Worm (Caenorhabditis elegans) whole organism, early embryonic: Measurements from ENCODE around the gene somi-1.
A peak's percentile ranks its signal among the peaks of the same experiment; 100 is the strongest.

Experiments
- B0310.2 ChIP-seq: sonication (generic microtip); optimal IDR thresholded peaks from 2 replicates; lab custom pipeline; 2016; ENCODE audit warnings: mild to moderate bottlenecking, missing genetic modification characterization, missing compliant biosample characterization
- F13C5.2 ChIP-seq: sonication (generic microtip); optimal IDR thresholded peaks from 2 replicates; lab custom pipeline; 2017; ENCODE audit warnings: mild to moderate bottlenecking, missing genetic modification characterization, inconsistent platforms, missing compliant biosample characterization
- aly-1 ChIP-seq: sonication (generic microtip); optimal IDR thresholded peaks from 2 replicates; lab custom pipeline; 2016; ENCODE audit warnings: missing genetic modification characterization, missing compliant biosample characterization
- ama-1 ChIP-seq: fragments of 150-350 bp; optimal IDR thresholded peaks from 2 replicates; lab custom pipeline; 2014
- ceh-13 ChIP-seq: fragments of 200-800 bp; sonication (Bioruptor generic); optimal IDR thresholded peaks from 2 replicates; lab custom pipeline; 2018; ENCODE audit warnings: mild to moderate bottlenecking, missing genetic modification characterization, missing compliant biosample characterization
- ceh-36 ChIP-seq: sonication (generic microtip); optimal IDR thresholded peaks from 2 replicates; lab custom pipeline; 2016; ENCODE audit warnings: missing genetic modification characterization, inconsistent platforms, missing compliant biosample characterization
- ets-7 ChIP-seq: sonication (generic microtip); optimal IDR thresholded peaks from 2 replicates; lab custom pipeline; 2016; ENCODE audit warnings: missing genotype, missing genetic modification characterization, missing compliant biosample characterization
- flt-1 ChIP-seq: fragments of 200-800 bp; sonication (Bioruptor generic); IDR thresholded peaks from 2 replicates; pipeline ENCODE4 v1.3.6; 2022; ENCODE audit warnings: missing genetic modification characterization, missing compliant biosample characterization
- hmbx-1 ChIP-seq: sonication (generic microtip); optimal IDR thresholded peaks from 2 replicates; lab custom pipeline; 2016; ENCODE audit warnings: mild to moderate bottlenecking, missing genetic modification characterization, missing compliant biosample characterization
- hmg-4 ChIP-seq: fragments of 200-800 bp; sonication (Bioruptor generic); optimal IDR thresholded peaks from 2 replicates; lab custom pipeline; 2018; ENCODE audit warnings: mild to moderate bottlenecking, missing genetic modification characterization, missing compliant biosample characterization
- hnd-1 ChIP-seq: sonication (generic microtip); optimal IDR thresholded peaks from 2 replicates; lab custom pipeline; 2016; ENCODE audit warnings: missing genetic modification characterization, missing compliant biosample characterization
- pes-1 ChIP-seq: fragments of 200-800 bp; sonication (Bioruptor generic); IDR thresholded peaks from 2 replicates; pipeline ENCODE4 v1.3.6; 2022; ENCODE audit warnings: missing genetic modification reagents, missing genetic modification characterization, missing compliant biosample characterization
- scrt-1 ChIP-seq: fragments of 200-800 bp; sonication (Bioruptor generic); IDR thresholded peaks from 2 replicates; pipeline ENCODE4 v1.3.6; 2022; ENCODE audit warnings: missing genetic modification characterization, missing compliant biosample characterization
- sea-1 ChIP-seq: fragments of 200-800 bp; sonication (Bioruptor generic); conservative IDR thresholded peaks from 2 replicates; pipeline ENCODE4 v1.3.6; 2022; ENCODE audit warnings: missing genetic modification characterization, missing compliant biosample characterization
- tbx-11 ChIP-seq: fragments of 200-800 bp; sonication (Bioruptor generic); IDR thresholded peaks from 2 replicates; pipeline ENCODE4 v1.3.6; 2022; ENCODE audit warnings: missing genetic modification characterization, missing compliant biosample characterization
- tbx-37 ChIP-seq: fragments of 200-800 bp; sonication (Bioruptor generic); conservative IDR thresholded peaks from 2 replicates; pipeline ENCODE4 v1.3.6; 2022; ENCODE audit warnings: missing genetic modification reagents, missing genetic modification characterization, missing compliant biosample characterization
- tra-4 ChIP-seq: sonication (generic microtip); optimal IDR thresholded peaks from 2 replicates; lab custom pipeline; 2017; ENCODE audit warnings: missing genetic modification characterization, missing compliant biosample characterization

The somi-1 gene

DNA sequence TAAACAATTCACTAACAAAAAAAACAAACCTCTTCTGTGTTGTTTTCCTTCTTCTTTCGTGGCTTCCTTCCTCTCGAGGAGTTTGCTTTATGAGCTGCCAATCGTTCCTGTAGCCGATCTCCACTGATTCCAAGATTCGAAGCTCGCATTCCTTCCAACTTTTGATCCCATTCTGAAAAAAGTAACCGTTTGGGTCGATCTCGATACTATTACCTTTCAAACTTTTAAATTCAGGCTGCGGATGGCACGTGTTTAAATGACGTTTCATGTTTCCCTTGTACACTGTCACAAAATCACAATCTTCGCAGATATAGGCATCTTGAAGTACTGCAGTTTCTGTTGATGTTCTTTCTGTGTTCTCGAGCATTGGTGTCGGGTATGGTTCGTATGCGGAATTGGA lies 3.7 kb downstream of the somi-1 start:
- no peak for TF ChIP-seq tbx-11 (GFP tag; lab: Robert Waterston, UW)
- TF ChIP-seq tbx-37 (GFP tag; lab: Robert Waterston, UW) = no peak
- TF ChIP-seq B0310.2 (tag; lab: Kevin White, UChicago) = no peak
- no peak for TF ChIP-seq F13C5.2 (tag; lab: Kevin White, UChicago)
- TF ChIP-seq pes-1 (GFP tag; lab: Robert Waterston, UW) = no peak
- no peak for TF ChIP-seq hmbx-1 (tag; lab: Kevin White, UChicago)
- no peak for TF ChIP-seq flt-1 (GFP tag; lab: Robert Waterston, UW)
- TF ChIP-seq ama-1 (lab: Kevin White, UChicago) = no peak
- no peak for TF ChIP-seq ceh-36 (tag; lab: Kevin White, UChicago)
- TF ChIP-seq scrt-1 (GFP tag; lab: Robert Waterston, UW) = no peak
- no peak for TF ChIP-seq hnd-1
- no peak for TF ChIP-seq ets-7 (tag; lab: Kevin White, UChicago)
- no peak for TF ChIP-seq sea-1
- no peak for TF ChIP-seq aly-1 (tag; lab: Kevin White, UChicago)
- TF ChIP-seq ceh-13 (GFP tag; lab: Kevin White, UChicago) = no peak
- TF ChIP-seq tra-4 (tag; lab: Kevin White, UChicago) = no peak
- no peak for TF ChIP-seq hmg-4 (GFP tag; lab: Kevin White, UChicago)

DNA sequence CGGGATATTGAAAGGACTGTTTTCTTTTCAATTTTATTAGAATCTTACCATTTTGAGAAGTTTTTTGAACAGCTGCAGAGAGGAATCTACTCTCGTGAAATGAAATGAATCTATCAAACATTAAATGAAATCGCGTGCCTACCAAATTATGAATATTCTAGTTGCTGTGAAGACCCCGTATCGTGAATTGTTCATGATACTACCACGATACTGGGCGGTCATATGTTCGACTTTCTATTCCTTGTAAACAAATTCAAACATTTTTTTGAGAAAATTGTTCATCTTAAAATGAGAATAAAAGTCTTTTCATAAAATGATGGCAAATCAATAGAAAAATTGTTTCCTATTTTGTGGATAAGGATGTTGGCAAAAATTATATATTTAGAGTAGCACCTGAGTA lies 5.4 kb downstream of the somi-1 start, which contains the start of gene gcy-34:
Gene gcy-34, minus strand, starts transcription at position 101 of the 400 bp plus-strand sequence.
- TF ChIP-seq aly-1 (tag; lab: Kevin White, UChicago) (no peak), B0310.2 (tag; lab: Kevin White, UChicago) (no peak), ama-1 (lab: Kevin White, UChicago) (no peak), F13C5.2 (tag; lab: Kevin White, UChicago) (no peak), tbx-37 (GFP tag; lab: Robert Waterston, UW) (no peak), hnd-1 (no peak), hmg-4 (GFP tag; lab: Kevin White, UChicago) (no peak), tbx-11 (GFP tag; lab: Robert Waterston, UW) (no peak)

DNA sequence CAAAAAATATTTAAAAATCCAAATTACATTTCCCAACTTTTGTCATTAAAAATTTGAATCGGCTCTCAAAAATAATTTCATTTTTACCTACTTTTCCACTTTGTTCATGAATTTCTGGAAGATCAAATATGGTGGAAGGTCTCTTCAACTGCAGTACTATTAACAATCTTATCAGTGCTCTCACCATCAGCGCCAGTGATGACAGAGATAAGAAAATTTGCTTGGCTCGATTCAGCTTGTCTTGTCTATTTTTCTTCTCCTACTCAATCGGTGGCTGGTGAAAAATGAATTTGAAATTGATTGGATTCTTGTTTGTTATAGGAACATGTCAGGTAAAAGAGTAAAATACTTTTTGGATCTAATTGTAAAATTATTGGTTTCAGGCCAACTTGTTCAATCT lies 10.2 kb downstream of the somi-1 start, which contains the start of gene cpz-2:
Gene cpz-2, plus strand, starts transcription at position 210 of the 400 bp plus-strand sequence.
- TF ChIP-seq scrt-1 (GFP tag; lab: Robert Waterston, UW) (no peak), ceh-13 (GFP tag; lab: Kevin White, UChicago) (no peak), hmg-4 (GFP tag; lab: Kevin White, UChicago) (no peak), pes-1 (GFP tag; lab: Robert Waterston, UW) (no peak), sea-1 (no peak), ceh-36 (tag; lab: Kevin White, UChicago) (no peak), tbx-37 (GFP tag; lab: Robert Waterston, UW) (no peak), F13C5.2 (tag; lab: Kevin White, UChicago) (no peak), ets-7 (tag; lab: Kevin White, UChicago) (no peak), tra-4 (tag; lab: Kevin White, UChicago) (no peak), flt-1 (GFP tag; lab: Robert Waterston, UW) (no peak), ama-1 (lab: Kevin White, UChicago) (no peak), B0310.2 (tag; lab: Kevin White, UChicago) (no peak), tbx-11 (GFP tag; lab: Robert Waterston, UW) (no peak)

DNA sequence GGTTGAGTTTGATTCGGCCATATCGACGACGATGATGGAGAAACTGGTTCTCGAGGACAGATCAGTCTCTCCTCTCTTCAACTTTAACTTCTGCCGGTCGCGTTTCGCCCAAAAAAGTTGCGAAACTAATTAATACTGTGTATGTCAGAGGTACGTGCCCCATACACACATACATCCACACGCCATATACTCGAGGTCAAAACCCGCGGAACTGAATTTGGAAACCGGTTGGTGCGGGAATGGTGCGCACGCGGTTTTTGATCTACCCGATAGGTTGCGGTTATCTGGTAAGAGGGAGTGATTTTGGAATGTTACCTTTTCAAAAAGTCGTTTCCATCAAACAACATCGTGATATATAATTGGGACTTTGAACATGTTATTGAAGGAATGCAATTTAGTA lies 11.0 kb downstream of the somi-1 start, which contains the start of gene ifbp-1:
Gene ifbp-1, minus strand, starts transcription at position 85 of the 400 bp plus-strand sequence.
- TF ChIP-seq flt-1 (GFP tag; lab: Robert Waterston, UW) = no peak
- no peak for TF ChIP-seq ceh-13 (GFP tag; lab: Kevin White, UChicago)
- TF ChIP-seq ceh-36 (tag; lab: Kevin White, UChicago) = no peak
- TF ChIP-seq tra-4 (tag; lab: Kevin White, UChicago) = no peak
- TF ChIP-seq F13C5.2 (tag; lab: Kevin White, UChicago) = no peak

DNA sequence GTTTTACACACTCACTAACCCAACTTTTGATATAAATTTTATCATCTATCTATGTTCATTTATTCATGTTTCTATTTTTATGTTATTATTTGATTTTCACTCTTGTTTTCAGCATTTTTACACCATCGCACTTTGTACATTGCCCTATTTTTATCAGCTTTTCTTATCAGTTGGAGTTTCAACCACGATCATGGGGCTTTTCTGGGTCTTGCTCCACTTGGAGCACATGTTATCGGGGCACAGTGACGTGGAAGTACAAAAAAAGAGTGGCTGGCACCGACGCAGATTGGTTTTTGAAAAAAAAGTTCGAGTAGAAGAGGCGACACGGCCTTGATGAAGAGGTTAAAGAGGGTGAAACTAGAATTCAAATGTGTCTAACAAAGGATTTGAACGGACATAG lies 14.1 kb downstream of the somi-1 start:
- TF ChIP-seq aly-1 (tag; lab: Kevin White, UChicago) (no peak), sea-1 (no peak), flt-1 (GFP tag; lab: Robert Waterston, UW) (no peak), hmg-4 (GFP tag; lab: Kevin White, UChicago) (no peak), ets-7 (tag; lab: Kevin White, UChicago) (no peak), B0310.2 (tag; lab: Kevin White, UChicago) (no peak), hmbx-1 (tag; lab: Kevin White, UChicago) (no peak), tra-4 (tag; lab: Kevin White, UChicago) (no peak), ceh-36 (tag; lab: Kevin White, UChicago) (no peak), tbx-37 (GFP tag; lab: Robert Waterston, UW) (no peak), ama-1 (lab: Kevin White, UChicago) (no peak), tbx-11 (GFP tag; lab: Robert Waterston, UW) (no peak), ceh-13 (GFP tag; lab: Kevin White, UChicago) (no peak), hnd-1 (no peak)

DNA sequence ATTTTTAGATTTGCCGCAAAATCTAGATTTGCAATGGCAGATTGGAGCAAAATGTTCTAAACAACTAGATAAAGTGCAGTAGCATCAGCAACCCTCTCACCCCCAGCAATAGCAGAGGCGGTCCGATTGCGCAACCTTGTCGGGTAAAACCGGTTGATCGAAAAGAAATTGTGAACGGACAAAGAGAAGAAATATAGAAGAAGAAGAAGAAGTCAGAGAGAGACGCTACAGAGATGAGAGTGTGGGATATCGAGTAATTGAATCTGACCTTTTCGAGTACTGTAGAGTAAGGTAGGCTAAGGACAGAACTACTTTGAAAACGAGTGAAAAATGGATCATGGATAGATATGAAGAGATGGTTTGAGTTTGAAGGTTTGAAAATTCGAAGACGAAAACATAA lies 15.3 kb downstream of the somi-1 start:
- TF ChIP-seq hnd-1 = no peak
- no peak for TF ChIP-seq flt-1 (GFP tag; lab: Robert Waterston, UW)
- no peak for TF ChIP-seq tbx-37 (GFP tag; lab: Robert Waterston, UW)
- TF ChIP-seq ets-7 (tag; lab: Kevin White, UChicago) = no peak
- no peak for TF ChIP-seq pes-1 (GFP tag; lab: Robert Waterston, UW)
- TF ChIP-seq scrt-1 (GFP tag; lab: Robert Waterston, UW) = no peak
- no peak for TF ChIP-seq ceh-36 (tag; lab: Kevin White, UChicago)
- no peak for TF ChIP-seq tra-4 (tag; lab: Kevin White, UChicago)
- TF ChIP-seq tbx-11 (GFP tag; lab: Robert Waterston, UW) = no peak

DNA sequence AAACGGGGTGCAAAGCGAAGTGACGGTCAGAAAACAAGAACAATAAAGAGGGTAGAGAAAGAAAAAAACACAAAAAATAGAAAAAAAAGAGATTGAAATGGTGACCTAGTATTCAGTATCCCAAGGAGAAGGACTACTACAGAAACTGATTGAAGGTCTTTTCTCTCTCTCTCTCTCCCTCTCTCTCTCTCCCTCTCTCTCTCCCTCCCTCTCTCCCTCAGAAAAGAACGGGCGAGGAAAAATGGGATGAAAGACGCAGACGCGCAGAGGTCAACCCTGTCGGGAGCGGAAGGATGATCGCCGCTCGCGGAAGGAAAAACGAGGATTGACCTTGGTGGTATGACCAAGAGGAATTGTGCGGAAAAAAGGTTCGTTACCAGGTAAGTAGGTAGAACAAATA lies 16.7 kb downstream of the somi-1 start:
- TF ChIP-seq pes-1 (GFP tag; lab: Robert Waterston, UW) (no peak), B0310.2 (tag; lab: Kevin White, UChicago) (peak; percentile 21), hmg-4 (GFP tag; lab: Kevin White, UChicago) (peak; percentile 26)
